Worm (Caenorhabditis elegans) whole organism, late embryonic: ENCODE measurements around the gene ZK616.61.
"Not testable (repeated sequence)": the region's sequence is repeated elsewhere in the genome, so short reads cannot be mapped to it uniquely, and the experiment has no call there.

ENCODE experiments used
- C08G9.2 ChIP-seq: sonication (generic microtip); optimal IDR thresholded peaks from 2 replicates; lab custom pipeline; 2016; ENCODE audit warnings: mild to moderate bottlenecking, missing genetic modification characterization, moderate library complexity, missing compliant biosample characterization
- K09A11.1 ChIP-seq: sonication (generic microtip); optimal IDR thresholded peaks from 2 replicates; lab custom pipeline; 2017; ENCODE audit warnings: antibody characterized with exemption, mild to moderate bottlenecking, missing genetic modification characterization, missing compliant biosample characterization; ENCODE audit not compliant: insufficient read depth
- ama-1 ChIP-seq: fragments of 150-350 bp; optimal IDR thresholded peaks from 2 replicates; lab custom pipeline; 2014
- ceh-14 ChIP-seq: sonication (generic microtip); optimal IDR thresholded peaks from 2 replicates; lab custom pipeline; 2016; ENCODE audit warnings: missing genotype, missing genetic modification characterization, missing compliant biosample characterization
- ceh-18 ChIP-seq: sonication (generic microtip); optimal IDR thresholded peaks from 2 replicates; lab custom pipeline; 2016; ENCODE audit warnings: missing genetic modification characterization, missing compliant biosample characterization
- ceh-31 ChIP-seq: sonication (generic microtip); optimal IDR thresholded peaks from 2 replicates; lab custom pipeline; 2016; ENCODE audit warnings: missing genetic modification characterization, missing compliant biosample characterization
- ceh-34 ChIP-seq: sonication (generic microtip); optimal IDR thresholded peaks from 2 replicates; lab custom pipeline; 2016; ENCODE audit warnings: mild to moderate bottlenecking, missing genetic modification characterization, missing compliant biosample characterization
- ceh-6 ChIP-seq: fragments of 200-800 bp; sonication (Bioruptor generic); optimal IDR thresholded peaks from 2 replicates; lab custom pipeline; 2018; ENCODE audit warnings: mild to moderate bottlenecking, missing genetic modification characterization, missing compliant biosample characterization
- dve-1 ChIP-seq: sonication (generic microtip); optimal IDR thresholded peaks from 2 replicates; lab custom pipeline; 2017; ENCODE audit warnings: antibody characterized with exemption, mild to moderate bottlenecking, missing genetic modification characterization, missing compliant biosample characterization
- elt-2 ChIP-seq: sonication (generic microtip); optimal IDR thresholded peaks from 2 replicates; lab custom pipeline; 2016; ENCODE audit warnings: missing genetic modification reagents, missing genetic modification characterization, missing compliant biosample characterization
- elt-4 ChIP-seq: sonication (generic microtip); optimal IDR thresholded peaks from 2 replicates; lab custom pipeline; 2016; ENCODE audit warnings: missing genetic modification characterization, missing compliant biosample characterization
- fax-1 ChIP-seq: sonication (generic microtip); optimal IDR thresholded peaks from 2 replicates; lab custom pipeline; 2016; ENCODE audit warnings: missing genotype, missing genetic modification characterization, missing compliant biosample characterization
- fkh-10 ChIP-seq: fragments of 150-350 bp; optimal IDR thresholded peaks from 2 replicates; lab custom pipeline; 2014; ENCODE audit warnings: missing biosample characterization, missing genetic modification reagents, missing genetic modification characterization
- hlh-15 ChIP-seq: sonication (generic microtip); optimal IDR thresholded peaks from 2 replicates; lab custom pipeline; 2016; ENCODE audit warnings: missing genetic modification characterization, missing compliant biosample characterization
- hlh-30 ChIP-seq: sonication (generic microtip); optimal IDR thresholded peaks from 2 replicates; lab custom pipeline; 2017; ENCODE audit warnings: antibody characterized with exemption, missing genetic modification characterization, missing compliant biosample characterization; ENCODE audit not compliant: insufficient read depth
- lin-11 ChIP-seq: fragments of 200-800 bp; sonication (Bioruptor generic); optimal IDR thresholded peaks from 2 replicates; lab custom pipeline; 2018; ENCODE audit warnings: mild to moderate bottlenecking, missing genetic modification characterization, missing compliant biosample characterization
- madf-2 ChIP-seq: sonication (generic microtip); optimal IDR thresholded peaks from 2 replicates; lab custom pipeline; 2017; ENCODE audit warnings: missing genetic modification characterization, missing compliant biosample characterization
- nfya-1 ChIP-seq: sonication (generic microtip); optimal IDR thresholded peaks from 2 replicates; lab custom pipeline; 2017; ENCODE audit warnings: missing genetic modification characterization, mild to moderate bottlenecking, missing compliant biosample characterization, antibody characterized with exemption, moderate library complexity
- pqm-1 ChIP-seq: sonication (generic microtip); optimal IDR thresholded peaks from 2 replicates; lab custom pipeline; 2016; ENCODE audit warnings: missing genetic modification characterization, missing compliant biosample characterization
- pros-1 ChIP-seq: fragments of 150-350 bp; optimal IDR thresholded peaks from 2 replicates; lab custom pipeline; 2014; ENCODE audit warnings: missing biosample characterization, missing genetic modification reagents, missing genetic modification characterization
- tbx-2 ChIP-seq: sonication (generic microtip); optimal IDR thresholded peaks from 2 replicates; lab custom pipeline; 2016; ENCODE audit warnings: missing genetic modification characterization, missing compliant biosample characterization

ZK616.61 gene

DNA sequence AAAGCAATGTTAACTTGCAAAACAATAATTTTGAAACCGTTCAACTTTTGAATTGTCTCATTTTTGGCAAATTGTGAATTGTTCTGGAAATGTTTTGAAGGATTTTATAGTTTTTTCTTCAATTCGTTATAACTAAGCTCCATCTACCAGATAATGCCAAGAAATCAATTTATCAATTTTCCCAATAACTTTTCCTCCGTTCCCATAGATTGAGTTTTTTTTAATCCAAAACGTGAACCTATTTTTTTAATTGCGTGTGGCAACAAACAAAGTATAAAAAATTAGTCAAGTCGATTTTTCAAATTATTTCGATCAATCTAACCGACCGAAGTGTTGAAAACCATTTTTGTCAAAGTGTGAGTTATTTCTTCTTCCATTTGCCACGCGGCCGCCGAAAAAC is 47.2 kb downstream of the ZK616.61 start, which contains the start of gene Y4C6A.4:
TSS of gene Y4C6A.4 (plus strand) at position 301 of the 400 bp plus-strand sequence.
- TF ChIP-seq ama-1 (lab: Kevin White, UChicago) (no peak), ceh-34 (no peak), fkh-10 (GFP tag; lab: Kevin White, UChicago) (no peak), dve-1 (no peak), ceh-14 (no peak), nfya-1 (no peak), tbx-2 (tag; lab: Kevin White, UChicago) (no peak), pqm-1 (no peak), lin-11 (no peak), pros-1 (tag; lab: Kevin White, UChicago) (no peak), ceh-18 (tag; lab: Kevin White, UChicago) (no peak), C08G9.2 (tag; lab: Kevin White, UChicago) (no peak), ceh-6 (GFP tag; lab: Kevin White, UChicago) (no peak), elt-2 (tag; lab: Kevin White, UChicago) (no peak), ceh-31 (tag; lab: Kevin White, UChicago) (no peak), hlh-15 (tag; lab: Kevin White, UChicago) (no peak), madf-2 (tag; lab: Kevin White, UChicago) (no peak), elt-4 (no peak), fax-1 (tag; lab: Kevin White, UChicago) (no peak)

- not testable (repeated sequence) for TF ChIP-seq hlh-30 (tag; lab: Kevin White, UChicago); fkh-10 (GFP tag; lab: Kevin White, UChicago); K09A11.1 (tag; lab: Kevin White, UChicago)
- TF ChIP-seq, all 69 proteins: peak for 0; not testable (repeated sequence) for 69
These were observed 50.6 kb downstream of the ZK616.61 start, which contains the start of gene Y4C6A.3 for ce11 chrIV:5455999-5456398. Gene Y4C6A.3 (minus strand): TSS chrIV:5456099.
